Worm (Caenorhabditis elegans): ENCODE data around the gene C26E1.1.

ce11 chrV:13294507-13294906 lies 2.8 kb upstream of the C26E1.1 start:
- TF ChIP-seq dao-5 (tag; optimal IDR thresholded peaks at IDR 0.05) (no peak), W03F9.2 (tag; optimal IDR thresholded peaks at IDR 0.05) (no peak)
